Worm (Caenorhabditis elegans) whole organism, L4 larva: ENCODE data around the gene gbb-2.

ENCODE experiments used
- nhr-41 ChIP-seq: fragments of 200-800 bp; sonication (Bioruptor generic); IDR thresholded peaks from 2 replicates; pipeline ENCODE4 v1.3.6; 2022; ENCODE audit warnings: missing genetic modification reagents, missing genetic modification characterization, missing compliant biosample characterization
- skn-1 ChIP-seq: fragments of 150-350 bp; optimal IDR thresholded peaks from 2 replicates; lab custom pipeline; 2014; ENCODE audit warnings: missing biosample characterization, missing genetic modification characterization
- unc-62 ChIP-seq, 3 experiments: fragments of 150-350 bp in 1 of 3; sonication (generic microtip); optimal IDR thresholded peaks in 2 of 3; peaks in 1 of 3; 1 replicate in 1 of 3; 2 replicates in 2 of 3; lab custom pipeline; 2014 to 2017; ENCODE audit warnings: missing biosample characterization in 3 of 3, missing genetic modification characterization in 3 of 3, missing genetic modification reagents in 3 of 3, missing genotype in 1 of 3

DNA sequence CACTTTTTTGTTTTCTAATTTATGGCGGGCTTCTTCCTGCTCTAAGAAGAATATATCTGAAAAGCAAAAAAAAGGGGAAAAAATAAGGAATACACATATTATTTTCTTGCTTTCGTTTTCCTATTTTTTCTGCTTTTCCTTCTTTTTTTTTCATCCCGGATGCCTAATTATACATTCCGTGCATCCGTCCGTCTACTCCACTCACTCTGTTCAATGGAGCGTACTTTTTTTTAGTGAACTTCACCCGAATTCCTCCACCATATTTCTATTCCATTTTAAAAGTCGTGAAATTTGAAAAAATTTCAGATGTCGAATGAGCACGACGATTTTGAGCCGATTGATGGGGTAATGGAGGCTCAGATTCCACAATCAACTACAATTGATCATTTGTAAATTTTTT lies 29.7 kb upstream of the gbb-2 start, which contains the start of gene ZK185.2:
- TF ChIP-seq unc-62 (GFP tag; optimal IDR thresholded peaks at IDR 0.05 in 1 of 2; lab: Kevin White, UChicago) (no peak), unc-62 (tag; optimal IDR thresholded peaks at IDR 0.05; lab: Kevin White, UChicago) (no peak), skn-1 (no peak), nhr-41 (no peak)
